Fruit fly (Drosophila melanogaster) whole organism, embryonic: Measurements from ENCODE around the gene Mdh2.

Experiments used
- ATbp ChIP-seq: fragments of 200-800 bp; sonication (Bioruptor generic); optimal IDR thresholded peaks from 2 replicates; lab custom pipeline; 2017; ENCODE audit warnings: missing biosample characterization, mild to moderate bottlenecking, missing genetic modification characterization, missing genetic modification reagents
- Ada2b ChIP-seq: fragments of 200-800 bp; sonication (Bioruptor generic); IDR thresholded peaks from 2 replicates; pipeline ENCODE4 v1.3.6; 2022; ENCODE audit warnings: missing biosample characterization, missing genetic modification characterization
- Bteb2 ChIP-seq: fragments of 200-800 bp; sonication (Bioruptor generic); optimal IDR thresholded peaks from 2 replicates; lab custom pipeline; 2016; ENCODE audit warnings: missing biosample characterization, missing genetic modification characterization
- CG13424 ChIP-seq: fragments of 200-800 bp; sonication (Bioruptor generic); optimal IDR thresholded peaks from 2 replicates; lab custom pipeline; 2019; ENCODE audit warnings: missing biosample characterization, mild to moderate bottlenecking, missing genetic modification characterization, moderate library complexity
- CG14667 ChIP-seq: fragments of 200-800 bp; sonication (Bioruptor generic); IDR thresholded peaks from 2 replicates; pipeline ENCODE4 v1.3.6; 2022; ENCODE audit warnings: missing biosample characterization, missing genetic modification characterization
- CG14710 ChIP-seq: fragments of 200-800 bp; sonication (Bioruptor generic); optimal IDR thresholded peaks from 3 replicates; lab custom pipeline; 2019; ENCODE audit warnings: missing biosample characterization, mild to moderate bottlenecking, missing genetic modification characterization, moderate library complexity
- CG15479 ChIP-seq: fragments of 200-800 bp; sonication (Bioruptor generic); optimal IDR thresholded peaks from 3 replicates; lab custom pipeline; 2019; ENCODE audit warnings: missing biosample characterization, mild to moderate bottlenecking, missing genetic modification characterization, moderate library complexity
- CG17568 ChIP-seq: fragments of 200-800 bp; sonication (Bioruptor generic); optimal IDR thresholded peaks from 2 replicates; lab custom pipeline; 2018; ENCODE audit warnings: missing biosample characterization, mild to moderate bottlenecking, missing genetic modification characterization, moderate library complexity
- CG2875 ChIP-seq: fragments of 200-800 bp; sonication (Bioruptor generic); optimal IDR thresholded peaks from 2 replicates; lab custom pipeline; 2017; ENCODE audit warnings: missing biosample characterization, mild to moderate bottlenecking, missing genetic modification characterization, missing genetic modification reagents
- CG30020 ChIP-seq: fragments of 200-800 bp; optimal IDR thresholded peaks from 2 replicates; lab custom pipeline; 2019; ENCODE audit warnings: missing biosample characterization, mild to moderate bottlenecking, missing genetic modification characterization, moderate library complexity
- CG31388 ChIP-seq: fragments of 200-800 bp; sonication (Bioruptor generic); optimal IDR thresholded peaks from 2 replicates; lab custom pipeline; 2016; ENCODE audit warnings: missing biosample characterization, missing genetic modification characterization
- CG31441 ChIP-seq: fragments of 200-800 bp; sonication (Bioruptor generic); IDR thresholded peaks from 2 replicates; pipeline ENCODE4 v1.3.6; 2022; ENCODE audit warnings: missing biosample characterization, missing genetic modification characterization
- CG32772 ChIP-seq: fragments of 200-800 bp; sonication (Bioruptor generic); IDR thresholded peaks from 2 replicates; pipeline ENCODE4 v1.3.6; 2022; ENCODE audit warnings: missing biosample characterization, missing genetic modification characterization
- CG33213 ChIP-seq: fragments of 200-800 bp; sonication (Bioruptor generic); optimal IDR thresholded peaks from 3 replicates; lab custom pipeline; 2016; ENCODE audit warnings: missing biosample characterization, missing genetic modification characterization
- CG34224 ChIP-seq: fragments of 200-800 bp; sonication (Bioruptor generic); IDR thresholded peaks from 3 replicates; pipeline ENCODE4 v1.3.6; 2022; ENCODE audit warnings: missing biosample characterization, missing genetic modification characterization; ENCODE audit not compliant: partially characterized antibody
- CG3726 ChIP-seq: fragments of 200-800 bp; sonication (Bioruptor generic); IDR thresholded peaks from 3 replicates; pipeline ENCODE4, ENCODE4 v1.3.6; 2022; ENCODE audit warnings: missing biosample characterization, missing genetic modification characterization
- CG4282 ChIP-seq: fragments of 200-800 bp; sonication (Bioruptor generic); optimal IDR thresholded peaks from 2 replicates; lab custom pipeline; 2016; ENCODE audit warnings: missing biosample characterization, missing genetic modification characterization
- CG6254 ChIP-seq: fragments of 200-800 bp; sonication (Bioruptor generic); optimal IDR thresholded peaks from 3 replicates; lab custom pipeline; 2017; ENCODE audit warnings: mild to moderate bottlenecking, missing biosample characterization, missing genetic modification reagents, missing genetic modification characterization
- CG6683 ChIP-seq: fragments of 200-800 bp; sonication (Bioruptor generic); optimal IDR thresholded peaks from 2 replicates; lab custom pipeline; 2017; ENCODE audit warnings: missing biosample characterization, mild to moderate bottlenecking, missing genetic modification characterization, missing genetic modification reagents
- CG6854 ChIP-seq: fragments of 200-800 bp; sonication (Bioruptor generic); optimal IDR thresholded peaks from 3 replicates; lab custom pipeline; 2017; ENCODE audit warnings: missing biosample characterization, mild to moderate bottlenecking, missing genetic modification characterization
- CG7372 ChIP-seq: fragments of 200-800 bp; sonication (Bioruptor generic); IDR thresholded peaks from 2 replicates; pipeline ENCODE4 v1.3.6; 2022; ENCODE audit warnings: missing biosample characterization, missing genetic modification characterization
- CG9876 ChIP-seq: fragments of 200-800 bp; sonication (Bioruptor generic); optimal IDR thresholded peaks from 2 replicates; lab custom pipeline; 2016; ENCODE audit warnings: missing biosample characterization, missing genetic modification characterization
- CTCF ChIP-seq: fragments of 200-800 bp; sonication (Bioruptor generic); optimal IDR thresholded peaks from 2 replicates; lab custom pipeline; 2017; ENCODE audit warnings: missing biosample characterization, mild to moderate bottlenecking, missing genetic modification characterization, moderate library complexity
- H15 ChIP-seq: fragments of 200-800 bp; sonication (Bioruptor generic); IDR thresholded peaks from 3 replicates; pipeline ENCODE4 v1.3.6; 2022; ENCODE audit warnings: missing biosample characterization, missing genetic modification characterization
- HHEX ChIP-seq: fragments of 200-800 bp; sonication (Bioruptor generic); optimal IDR thresholded peaks from 3 replicates; lab custom pipeline; 2017; ENCODE audit warnings: missing biosample characterization, mild to moderate bottlenecking, missing genetic modification characterization, missing genetic modification reagents
- HLH54F ChIP-seq: fragments of 200-800 bp; sonication (Bioruptor generic); optimal IDR thresholded peaks from 3 replicates; lab custom pipeline; 2016; ENCODE audit warnings: missing biosample characterization, missing genetic modification characterization
- Hey ChIP-seq: fragments of 200-800 bp; sonication (Bioruptor generic); optimal IDR thresholded peaks from 3 replicates; lab custom pipeline; 2018; ENCODE audit warnings: missing biosample characterization, mild to moderate bottlenecking, missing genetic modification characterization
- Hr39 ChIP-seq: fragments of >200 bp; optimal IDR thresholded peaks from 2 replicates; lab custom pipeline; 2017
- Kr ChIP-seq: fragments of 200-800 bp; sonication (Bioruptor generic); optimal IDR thresholded peaks from 2 replicates; lab custom pipeline; 2017; ENCODE audit warnings: missing biosample characterization, mild to moderate bottlenecking, missing genetic modification characterization
- MESR4 ChIP-seq: fragments of 200-800 bp; sonication (Bioruptor generic); optimal IDR thresholded peaks from 2 replicates; lab custom pipeline; 2018; ENCODE audit warnings: missing biosample characterization, mild to moderate bottlenecking, missing genetic modification characterization, moderate library complexity
- Med ChIP-seq: fragments of 200-800 bp; sonication (Bioruptor generic); peaks from one replicate; lab custom pipeline; 2016; ENCODE audit warnings: missing biosample characterization, missing genetic modification characterization, mild to moderate bottlenecking, inconsistent platforms, moderate library complexity
- Sin3A ChIP-seq: fragments of >200 bp; optimal IDR thresholded peaks from 2 replicates; lab custom pipeline; 2018
- al ChIP-seq: fragments of 200-800 bp; sonication (Bioruptor generic); IDR thresholded peaks from 2 replicates; pipeline ENCODE4 v1.3.6; 2022; ENCODE audit warnings: missing biosample characterization, missing genetic modification characterization
- ara ChIP-seq: fragments of 200-800 bp; sonication (Bioruptor generic); IDR thresholded peaks from 2 replicates; pipeline ENCODE4 v1.3.6; 2022; ENCODE audit warnings: missing biosample characterization, missing genetic modification characterization
- br ChIP-seq: fragments of >200 bp; optimal IDR thresholded peaks from 2 replicates; lab custom pipeline; 2017
- ems ChIP-seq: fragments of 200-800 bp; sonication (Bioruptor generic); optimal IDR thresholded peaks from 3 replicates; lab custom pipeline; 2016; ENCODE audit warnings: missing biosample characterization, missing genetic modification characterization
- en ChIP-seq: fragments of 200-800 bp; sonication (Bioruptor generic); optimal IDR thresholded peaks from 2 replicates; lab custom pipeline; 2016; ENCODE audit warnings: missing biosample characterization, missing genetic modification characterization
- hb ChIP-seq: fragments of 200-800 bp; sonication (Bioruptor generic); IDR thresholded peaks from 3 replicates; pipeline ENCODE4 v1.3.6; 2022; ENCODE audit warnings: missing biosample characterization, missing genetic modification characterization; ENCODE audit not compliant: partially characterized antibody
- hbn ChIP-seq: fragments of 200-800 bp; sonication (Bioruptor generic); IDR thresholded peaks from 2 replicates; pipeline ENCODE4 v1.3.6; 2022; ENCODE audit warnings: missing biosample characterization, missing genetic modification characterization; ENCODE audit not compliant: partially characterized antibody
- her ChIP-seq: fragments of 200-800 bp; sonication (Bioruptor generic); optimal IDR thresholded peaks from 2 replicates; lab custom pipeline; 2016; ENCODE audit warnings: missing biosample characterization, missing genetic modification characterization
- hth ChIP-seq: fragments of >200 bp; optimal IDR thresholded peaks from 2 replicates; lab custom pipeline; 2017; ENCODE audit warnings: inconsistent platforms
- insv ChIP-seq, 2 experiments: fragments of 200-800 bp; sonication (Bioruptor generic); optimal IDR thresholded peaks; 3 replicates each; lab custom pipeline; 2016 to 2018; ENCODE audit warnings: missing biosample characterization in 2 of 2, missing genetic modification characterization in 2 of 2
- jing ChIP-seq: fragments of 200-800 bp; sonication (Bioruptor generic); optimal IDR thresholded peaks from 2 replicates; lab custom pipeline; 2018; ENCODE audit warnings: missing biosample characterization, mild to moderate bottlenecking, missing genetic modification characterization
- mld ChIP-seq: fragments of 200-800 bp; sonication (Bioruptor generic); IDR thresholded peaks from 3 replicates; pipeline ENCODE4 v1.3.6; 2022; ENCODE audit warnings: missing biosample characterization, missing genetic modification characterization; ENCODE audit not compliant: partially characterized antibody
- rib ChIP-seq: fragments of 200-800 bp; sonication (Bioruptor generic); IDR thresholded peaks from 2 replicates; pipeline ENCODE4 v1.3.6; 2022; ENCODE audit warnings: missing biosample characterization, missing genetic modification characterization
- scrt ChIP-seq: fragments of 200-800 bp; sonication (Bioruptor generic); optimal IDR thresholded peaks from 2 replicates; lab custom pipeline; 2018; ENCODE audit warnings: missing biosample characterization, mild to moderate bottlenecking, missing genetic modification characterization, moderate library complexity
- sqz ChIP-seq: fragments of 200-800 bp; sonication (Bioruptor generic); optimal IDR thresholded peaks from 3 replicates; lab custom pipeline; 2018; ENCODE audit warnings: missing biosample characterization, mild to moderate bottlenecking, missing genetic modification characterization
- trh ChIP-seq: fragments of 200-800 bp; sonication (Bioruptor generic); optimal IDR thresholded peaks from 2 replicates; lab custom pipeline; 2016; ENCODE audit warnings: missing biosample characterization, missing genetic modification characterization
- tup ChIP-seq: fragments of 200-800 bp; sonication (Bioruptor generic); optimal IDR thresholded peaks from 2 replicates; lab custom pipeline; 2016; ENCODE audit warnings: missing biosample characterization, mild to moderate bottlenecking, missing genetic modification characterization, moderate library complexity
- twi ChIP-seq: fragments of 200-800 bp; optimal IDR thresholded peaks from 2 replicates; lab custom pipeline; 2019; ENCODE audit warnings: missing biosample characterization, mild to moderate bottlenecking, missing genetic modification characterization, moderate library complexity
- wek ChIP-seq: fragments of 200-800 bp; sonication (Bioruptor generic); optimal IDR thresholded peaks from 3 replicates; lab custom pipeline; 2018; ENCODE audit warnings: missing biosample characterization, mild to moderate bottlenecking, missing genetic modification characterization, moderate library complexity

Gene Mdh2

dm6 chr3R:18274328-18275098, 48.3 kb downstream of the Mdh2 start, which contains the start of the genes Vps39 and eIF1A (continued):
- TF ChIP-seq CG6254 (GFP tag; lab: Kevin White, UChicago) (no peak), tup (GFP tag; lab: Kevin White, UChicago) (no peak), insv (GFP tag; optimal IDR thresholded peaks at IDR 0.05; lab: Kevin White, UChicago) (no peak), Kr (GFP tag; lab: Kevin White, UChicago) (no peak), ATbp (GFP tag; lab: Kevin White, UChicago) (no peak), jing (GFP tag; lab: Kevin White, UChicago) (no peak), CG31441 (0 out of 2 replicates have a peak, but pooled peaks have one; percentile 30), CG14667 (GFP tag; lab: Robert Waterston, UW) (no peak), CG13424 (tag; lab: Kevin White, UChicago) (peak; percentile 36), MESR4 (GFP tag; lab: Kevin White, UChicago) (peak; percentile 93), CG33213 (GFP tag; lab: Kevin White, UChicago) (peak; percentile 5), al (GFP tag; lab: Robert Waterston, UW) (peak; percentile 31; the same call in 1 of the 2 replicates), sqz (GFP tag; lab: Kevin White, UChicago) (no peak), CG6854 (no peak), her (GFP tag; lab: Kevin White, UChicago) (no peak), CG34224 (GFP tag; lab: Robert Waterston, UW) (peak; percentile 93), en (GFP tag; lab: Kevin White, UChicago) (no peak), CG32772 (GFP tag; lab: Robert Waterston, UW) (no peak), hbn (GFP tag; lab: Robert Waterston, UW) (peak; percentile 81), ara (GFP tag; lab: Robert Waterston, UW) (no peak), Med (GFP tag; lab: Kevin White, UChicago) (peak; percentile 60), HLH54F (peak; percentile 43), CG4282 (no peak), ems (peak; percentile 58), H15 (GFP tag; lab: Robert Waterston, UW) (no peak), CG6683 (GFP tag; lab: Kevin White, UChicago) (no peak), CG31388 (GFP tag; lab: Kevin White, UChicago) (no peak), HHEX (no peak), rib (GFP tag; lab: Robert Waterston, UW) (no peak), hb (GFP tag; lab: Robert Waterston, UW) (peak; percentile 82; the same call in 2 of the 3 replicates), Bteb2 (GFP tag; lab: Kevin White, UChicago) (no peak), CG30020 (tag; lab: Kevin White, UChicago) (peak; percentile 57), Hr39 (lab: Kevin White, UChicago) (no peak), mld (GFP tag; lab: Robert Waterston, UW) (peak; percentile 58; the same call in 1 of the 3 replicates), CG17568 (GFP tag; lab: Kevin White, UChicago) (no peak), CG7372 (GFP tag; lab: Robert Waterston, UW) (peak; percentile 53; the same call in 1 of the 2 replicates), scrt (GFP tag; lab: Kevin White, UChicago) (no peak), br (lab: Kevin White, UChicago) (no peak), wek (GFP tag; lab: Kevin White, UChicago) (peak; percentile 98), Sin3A (lab: Kevin White, UChicago) (peak; percentile 80), CG9876 (GFP tag; lab: Kevin White, UChicago) (no peak), twi (tag; lab: Kevin White, UChicago) (no peak), CTCF (no peak), Ada2b (GFP tag; lab: Robert Waterston, UW) (no peak), CG14710 (tag; lab: Kevin White, UChicago) (peak; percentile 67), hth (no peak), Hey (no peak), CG2875 (GFP tag; lab: Kevin White, UChicago) (no peak), trh (GFP tag; lab: Kevin White, UChicago) (no peak), CG15479 (GFP tag; lab: Kevin White, UChicago) (no peak), CG3726 (no peak)
